Worm (Caenorhabditis elegans) whole organism, late embryonic: ENCODE results near the gene ifo-1.

Experiments used
- dmd-4 ChIP-seq: sonication (generic microtip); optimal IDR thresholded peaks from 2 replicates; lab custom pipeline; 2016; ENCODE audit warnings: borderline replicate concordance, missing genetic modification characterization, missing compliant biosample characterization
- fkh-10 ChIP-seq: fragments of 150-350 bp; optimal IDR thresholded peaks from 2 replicates; lab custom pipeline; 2014; ENCODE audit warnings: missing biosample characterization, missing genetic modification reagents, missing genetic modification characterization

DNA sequence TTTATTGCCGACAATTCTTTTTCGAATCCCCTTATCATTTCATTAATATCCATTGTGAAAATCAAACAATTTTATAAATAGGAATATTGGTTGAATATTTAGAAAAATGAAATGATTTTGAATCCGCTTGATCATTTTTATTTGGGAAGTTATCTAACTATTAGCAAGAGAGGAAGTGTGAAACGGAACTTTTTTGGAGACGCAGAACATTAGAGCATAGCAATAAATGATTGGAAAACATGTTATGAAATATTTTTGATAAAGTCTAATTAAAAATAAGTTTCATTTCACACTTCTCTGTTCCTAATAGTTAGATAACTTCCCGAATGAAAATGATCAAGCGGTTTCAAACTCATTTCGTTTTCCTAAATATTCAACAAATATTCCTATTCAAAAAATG, 39.0 kb downstream of the ifo-1 start, which contains the start of gene F42C5.3:
- no peak for TF ChIP-seq dmd-4 (tag; lab: Kevin White, UChicago)
- no peak for TF ChIP-seq fkh-10
